Worm (Caenorhabditis elegans): ENCODE measurements around the gene K05F1.9.
"Not testable (repeated sequence)": the region's sequence is repeated elsewhere in the genome, so short reads cannot be mapped to it uniquely, and the experiment has no call there.

K05F1.9 gene

ce11 chrII:5818298-5818697, 17.3 kb upstream of the K05F1.9 start, which contains the start of gene ZK1248.4:
Gene ZK1248.4 (plus strand): TSS chrII:5818598.
- TF ChIP-seq mef-2 (tag; optimal IDR thresholded peaks at IDR 0.05) (no peak), lsy-2 (tag; optimal IDR thresholded peaks at IDR 0.05) (no peak), lin-15B (tag; optimal IDR thresholded peaks at IDR 0.05) (no peak), mdl-1 (tag; optimal IDR thresholded peaks at IDR 0.05) (no peak), snpc-4 (tag; optimal IDR thresholded peaks at IDR 0.05) (no peak), rnt-1 (tag; optimal IDR thresholded peaks at IDR 0.05) (no peak)

DNA sequence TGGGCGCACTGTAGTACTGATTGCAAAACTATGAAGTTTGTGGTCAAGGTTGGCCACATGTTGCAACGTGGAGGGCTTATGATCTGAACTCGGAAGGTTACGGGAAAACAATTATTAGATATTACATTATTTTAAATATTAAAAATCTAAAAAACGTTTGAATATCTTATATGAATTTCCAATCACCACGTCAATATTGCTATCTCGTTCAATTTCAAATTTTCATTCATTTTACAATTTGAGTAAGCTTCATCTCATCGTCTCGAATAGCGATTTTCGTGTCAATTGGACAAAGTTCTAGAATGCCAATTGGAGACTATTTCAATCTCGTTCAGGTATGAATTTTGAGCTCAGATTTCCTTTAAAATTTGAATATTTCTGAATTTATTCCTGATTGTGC, 15.4 kb upstream of the K05F1.9 start, which contains the start of gene ZK1248.20:
ZK1248.20 (plus strand) TSS at position 301 of the 400 bp plus-strand sequence.
- no peak for TF ChIP-seq unc-62 (GFP tag; optimal IDR thresholded peaks at IDR 0.05)

DNA sequence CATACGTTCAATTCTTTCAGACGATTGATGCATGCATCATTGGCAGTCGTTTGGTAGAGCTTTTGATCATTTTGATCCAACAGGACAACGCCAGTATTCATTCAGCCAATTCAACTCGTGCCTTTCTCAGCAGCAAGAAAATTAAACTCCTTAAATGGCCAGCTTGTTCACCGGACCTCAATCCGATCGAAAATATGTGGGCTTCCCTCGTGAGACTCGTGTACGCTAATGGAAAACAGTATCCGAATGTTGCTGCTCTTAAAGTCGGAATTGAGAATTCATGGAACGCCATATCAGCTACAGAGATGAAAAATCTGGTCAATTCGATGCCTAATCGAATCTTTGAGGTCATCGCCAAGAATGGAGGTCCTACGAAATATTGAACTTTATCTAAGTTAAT, 14.4 kb upstream of the K05F1.9 start, which contains the start of gene wago-5:
wago-5 (minus strand) TSS at position 101 of the 400 bp plus-strand sequence.
- not testable (repeated sequence) for TF ChIP-seq nhr-19 (GFP tag; conservative IDR thresholded peaks at IDR 0.05); lin-13 (GFP tag; optimal IDR thresholded peaks at IDR 0.05); fkh-10 (GFP tag; optimal IDR thresholded peaks at IDR 0.05)

- no peak for TF ChIP-seq nhr-237 (tag; optimal IDR thresholded peaks at IDR 0.05)
- TF ChIP-seq nhr-71 (tag; optimal IDR thresholded peaks at IDR 0.05), result no peak
- no peak for TF ChIP-seq lin-39 (tag; optimal IDR thresholded peaks at IDR 0.05)
- TF ChIP-seq C16A3.4 (tag; optimal IDR thresholded peaks at IDR 0.05), result no peak
- TF ChIP-seq mef-2 (tag; optimal IDR thresholded peaks at IDR 0.05), result no peak
- TF ChIP-seq alr-1 (tag; optimal IDR thresholded peaks at IDR 0.05; ENCODE audit: borderline replicate concordance), result no peak
- TF ChIP-seq jun-1 (tag; optimal IDR thresholded peaks at IDR 0.05), result no peak
- no peak for TF ChIP-seq elt-2 (tag; optimal IDR thresholded peaks at IDR 0.05)
- TF ChIP-seq dsc-1 (tag; optimal IDR thresholded peaks at IDR 0.05), result no peak
- no peak for TF ChIP-seq fkh-10 (GFP tag; optimal IDR thresholded peaks at IDR 0.05)
- TF ChIP-seq unc-62 (GFP tag; optimal IDR thresholded peaks at IDR 0.05), result no peak
- TF ChIP-seq nhr-90 (tag; optimal IDR thresholded peaks at IDR 0.05; ENCODE audit: poor library complexity), result no peak
- TF ChIP-seq lin-14 (GFP tag; optimal IDR thresholded peaks at IDR 0.05), result no peak
- TF ChIP-seq sox-4 (tag; optimal IDR thresholded peaks at IDR 0.05), result no peak
- TF ChIP-seq C04F5.9 (tag; optimal IDR thresholded peaks at IDR 0.05), result no peak
- no peak for TF ChIP-seq grh-1 (GFP tag; IDR thresholded peaks at IDR 0.05)
- no peak for TF ChIP-seq hlh-4 (tag; optimal IDR thresholded peaks at IDR 0.05)
- no peak for TF ChIP-seq sup-37 (GFP tag; optimal IDR thresholded peaks at IDR 0.05)
- TF ChIP-seq hlh-17 (GFP tag; optimal IDR thresholded peaks at IDR 0.05; ENCODE audit: borderline replicate concordance), result no peak
Measured at ce11 chrII:5810230-5810629, 9.3 kb upstream of the K05F1.9 start, which contains the start of the genes msp-64 and ZK1248.5. Gene msp-64 (minus strand): TSS chrII:5810330. Gene ZK1248.5 (plus strand): TSS chrII:5810514.

ce11 chrII:5806563-5806962, 5.6 kb upstream of the K05F1.9 start:
- TF ChIP-seq elt-2 (tag; optimal IDR thresholded peaks at IDR 0.05) (peak; percentile 84), efl-1 (optimal IDR thresholded peaks at IDR 0.05) (no peak), efl-1 (GFP tag; optimal IDR thresholded peaks at IDR 0.05 in 1 of 2) (peak in 1 of 2 experiments; percentile 84), snpc-4 (tag; optimal IDR thresholded peaks at IDR 0.05) (no peak)

ce11 chrII:5805303-5805702, 4.3 kb upstream of the K05F1.9 start, which contains the start of gene K05F1.10:
Gene K05F1.10 (minus strand): TSS chrII:5805473.
- TF ChIP-seq nhr-19 (GFP tag; conservative IDR thresholded peaks at IDR 0.05) (no peak), fos-1 (tag; optimal IDR thresholded peaks at IDR 0.05) (no peak), lir-3 (tag; optimal IDR thresholded peaks at IDR 0.05; ENCODE audit: poor library complexity) (no peak), efl-1 (optimal IDR thresholded peaks at IDR 0.05) (no peak), efl-1 (GFP tag; optimal IDR thresholded peaks at IDR 0.05 in 1 of 2) (peak in 1 of 2 experiments; percentile 51), egl-27 (tag; optimal IDR thresholded peaks at IDR 0.05) (no peak), ceh-8 (GFP tag; optimal IDR thresholded peaks at IDR 0.05) (no peak), elt-2 (tag; optimal IDR thresholded peaks at IDR 0.05) (peak; percentile 64), ztf-4 (tag; optimal IDR thresholded peaks at IDR 0.05) (no peak)
